ENCODE assay signal across 4 fruit fly cellular contexts in genomic region chrX:16073375-16073982, dm6.
TF ChIP-seq lines count a peak whose summit lies in the region.

Nipsnap (minus strand) TSS chrX:16073568.

- TF ChIP-seq CTCF in whole organism, embryonic (GFP tag; optimal IDR thresholded peaks at IDR 0.05; lab: Kevin White, UChicago): no peak

TF ChIP-seq in whole organism, adult, 20 proteins besides CTCF, POLR2A, EP300 and RAD21:
- TF ChIP-seq Mnt (GFP tag; optimal IDR thresholded peaks at IDR 0.05; lab: Kevin White, UChicago): peak; percentile 45
- TF ChIP-seq kay (GFP tag; lab: Kevin White, UChicago; ENCODE audit: borderline replicate concordance): no peak
- peak; percentile 38 for TF ChIP-seq CG1620 (GFP tag; optimal IDR thresholded peaks at IDR 0.05; lab: Kevin White, UChicago)
- peak; percentile 20 for TF ChIP-seq CG14711 (tag; optimal IDR thresholded peaks at IDR 0.05; lab: Kevin White, UChicago)
- peak; percentile 37 for TF ChIP-seq bab1 (GFP tag; optimal IDR thresholded peaks at IDR 0.05; lab: Kevin White, UChicago)
- peak; percentile 9 for TF ChIP-seq pad (GFP tag; optimal IDR thresholded peaks at IDR 0.05; lab: Kevin White, UChicago)

TF ChIP-seq in whole organism, embryonic, 481 proteins besides CTCF, POLR2A, EP300 and RAD21 (continues in another document):
- no peak for TF ChIP-seq CG3281 (GFP tag; optimal IDR thresholded peaks at IDR 0.05; lab: Kevin White, UChicago)
- peak; percentile 97 for TF ChIP-seq Myb (GFP tag; optimal IDR thresholded peaks at IDR 0.05; lab: Kevin White, UChicago)
- peak; percentile 82 for TF ChIP-seq CG2129 (GFP tag; IDR thresholded peaks at IDR 0.05; lab: Robert Waterston, UW; ENCODE audit: partially characterized antibody)
- peak; percentile 20 for TF ChIP-seq CG17829 (tag; optimal IDR thresholded peaks at IDR 0.05; lab: Kevin White, UChicago)
- TF ChIP-seq Sry-δ (GFP tag; optimal IDR thresholded peaks at IDR 0.05; lab: Kevin White, UChicago): peak; percentile 93
- TF ChIP-seq trem (tag; optimal IDR thresholded peaks at IDR 0.05; lab: Kevin White, UChicago): peak; percentile 51
- TF ChIP-seq CG2712 (tag; optimal IDR thresholded peaks at IDR 0.05; lab: Kevin White, UChicago): peak; percentile 41
- peak; percentile 82 for TF ChIP-seq Ets65A (GFP tag; lab: Kevin White, UChicago)
- 0 out of 3 replicates have a peak, but pooled peaks have one; percentile 15 for TF ChIP-seq CG17361 (GFP tag; IDR thresholded peaks at IDR 0.05; lab: Robert Waterston, UW)
- peak; percentile 1 for TF ChIP-seq CG33213 (GFP tag; optimal IDR thresholded peaks at IDR 0.05; lab: Kevin White, UChicago)
- TF ChIP-seq HLHmδ (GFP tag; optimal IDR thresholded peaks at IDR 0.05; lab: Kevin White, UChicago): no peak
- TF ChIP-seq Dll (GFP tag; IDR thresholded peaks at IDR 0.05; lab: Robert Waterston, UW; ENCODE audit: partially characterized antibody): peak; percentile 93
- TF ChIP-seq CG8924 (tag; optimal IDR thresholded peaks at IDR 0.05; lab: Kevin White, UChicago): no peak
- TF ChIP-seq nerfin-2 (GFP tag; IDR thresholded peaks at IDR 0.05; lab: Robert Waterston, UW; ENCODE audit: partially characterized antibody): peak; percentile 97
- peak; percentile 53 for TF ChIP-seq CG10267 (tag; optimal IDR thresholded peaks at IDR 0.05; lab: Kevin White, UChicago)
- peak; percentile 51 for TF ChIP-seq MBD-R2 (GFP tag; IDR thresholded peaks at IDR 0.05; lab: Robert Waterston, UW)
- peak; percentile 67 for TF ChIP-seq Ets97D (GFP tag; optimal IDR thresholded peaks at IDR 0.05; lab: Kevin White, UChicago)
- TF ChIP-seq row (GFP tag; IDR thresholded peaks at IDR 0.05; lab: Robert Waterston, UW): peak; percentile 45; the same call in 2 of the 3 replicates
- TF ChIP-seq stwl (tag; optimal IDR thresholded peaks at IDR 0.05; lab: Kevin White, UChicago): peak; percentile 86
- TF ChIP-seq BEAF-32 (GFP tag; optimal IDR thresholded peaks at IDR 0.05; lab: Kevin White, UChicago): peak; percentile 95
- no peak for TF ChIP-seq H2.0 (GFP tag; IDR thresholded peaks at IDR 0.05; lab: Robert Waterston, UW)
- peak; percentile 7 for TF ChIP-seq caup (GFP tag; optimal IDR thresholded peaks at IDR 0.05; lab: Kevin White, UChicago; ENCODE audit: severe bottlenecking)
- peak; percentile 98 for TF ChIP-seq Bgb (GFP tag; IDR thresholded peaks at IDR 0.05; lab: Robert Waterston, UW; ENCODE audit: partially characterized antibody)
- no peak for TF ChIP-seq Drgx (GFP tag; IDR thresholded peaks at IDR 0.05; lab: Robert Waterston, UW)
- no peak for TF ChIP-seq emc (GFP tag; optimal IDR thresholded peaks at IDR 0.05; lab: Kevin White, UChicago)
- TF ChIP-seq CG4854 (GFP tag; optimal IDR thresholded peaks at IDR 0.05; lab: Kevin White, UChicago): no peak
- no peak for TF ChIP-seq Sox102F (GFP tag; optimal IDR thresholded peaks at IDR 0.05; lab: Kevin White, UChicago)

TF ChIP-seq in whole organism, prepupa, 60 proteins besides CTCF, POLR2A, EP300 and RAD21:
- peak; percentile 94 for TF ChIP-seq dsx (GFP tag; optimal IDR thresholded peaks at IDR 0.05; lab: Kevin White, UChicago; ENCODE audit: poor library complexity, severe bottlenecking)
- no peak for TF ChIP-seq fd59A (GFP tag; optimal IDR thresholded peaks at IDR 0.05; lab: Kevin White, UChicago)
- TF ChIP-seq CG11902 (GFP tag; optimal IDR thresholded peaks at IDR 0.05; lab: Kevin White, UChicago): no peak
- peak; percentile 8 for TF ChIP-seq esn (GFP tag; optimal IDR thresholded peaks at IDR 0.05; lab: Kevin White, UChicago)

TF ChIP-seq in whole organism, wandering third instar larva, 38 proteins besides CTCF, POLR2A, EP300 and RAD21:
- TF ChIP-seq Hnf4 (GFP tag; optimal IDR thresholded peaks at IDR 0.05; lab: Kevin White, UChicago) (peak; percentile 8), Vsx2 (GFP tag; optimal IDR thresholded peaks at IDR 0.05; lab: Kevin White, UChicago; ENCODE audit: partially characterized antibody) (no peak), br (GFP tag; optimal IDR thresholded peaks at IDR 0.05; lab: Kevin White, UChicago) (no peak), foxo (GFP tag; optimal IDR thresholded peaks at IDR 0.05; lab: Kevin White, UChicago) (no peak), OdsH (GFP tag; optimal IDR thresholded peaks at IDR 0.05; lab: Kevin White, UChicago) (no peak), pan (optimal IDR thresholded peaks at IDR 0.05; lab: Kevin White, UChicago) (no peak), Jra (GFP tag; optimal IDR thresholded peaks at IDR 0.05; lab: Kevin White, UChicago) (peak; percentile 11), Hr83 (GFP tag; optimal IDR thresholded peaks at IDR 0.05; lab: Kevin White, UChicago; ENCODE audit: poor library complexity, severe bottlenecking) (peak; percentile 37), lola (GFP tag; optimal IDR thresholded peaks at IDR 0.05; lab: Kevin White, UChicago) (no peak)
